Fruit fly (Drosophila melanogaster): Measurements from ENCODE around the gene CG12278.

CG12278 gene

DNA sequence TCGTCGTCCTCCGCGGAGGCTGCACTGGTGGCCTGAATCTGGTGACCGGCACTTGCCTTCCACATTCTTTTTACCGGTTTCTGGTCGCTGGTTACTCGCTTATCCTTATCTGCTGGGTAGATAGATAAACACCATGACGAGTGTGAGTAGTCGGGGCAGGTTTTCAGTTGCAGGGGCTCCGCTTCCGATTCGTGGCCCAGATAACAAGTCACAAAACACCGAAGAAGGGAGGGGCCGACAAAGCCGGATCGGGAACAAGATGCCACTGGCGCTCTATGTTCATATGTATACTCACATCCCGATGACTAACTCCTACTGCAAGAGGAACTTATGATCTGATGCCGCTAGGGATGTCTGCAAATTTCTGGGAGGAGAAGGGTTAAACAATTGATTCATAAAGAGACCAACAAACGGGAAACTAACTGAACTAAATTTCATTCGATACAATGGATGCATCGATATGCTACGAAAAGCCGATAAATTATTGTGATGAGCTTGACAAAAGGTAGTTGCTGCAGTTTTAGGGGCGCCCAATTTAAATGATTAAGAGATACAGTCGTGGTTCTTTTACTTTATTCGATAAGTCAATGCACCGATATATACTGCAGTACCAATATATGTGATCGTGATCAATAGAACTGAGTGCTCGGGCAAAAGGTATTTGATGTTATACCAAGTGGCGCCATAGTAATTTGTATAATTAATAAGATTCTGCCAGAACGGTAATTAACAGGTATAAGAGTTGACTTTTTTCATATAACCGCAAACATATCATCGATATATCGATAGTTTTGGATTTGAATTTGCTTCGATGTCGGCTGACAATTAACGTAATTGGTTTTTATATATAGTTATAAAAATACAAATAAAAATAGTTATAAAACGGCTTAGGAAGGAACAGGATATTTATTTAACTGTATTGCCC is 20.4 kb downstream of the CG12278 start, which contains the start of gene Cortactin (continued):
- TF ChIP-seq CG9932 (GFP tag; IDR thresholded peaks at IDR 0.05) = no peak; the same call in 1 of the 2 replicates
- TF ChIP-seq row (GFP tag; IDR thresholded peaks at IDR 0.05) = peak; percentile 58
- no peak for TF ChIP-seq CG11695 (GFP tag; IDR thresholded peaks at IDR 0.05)
- no peak for TF ChIP-seq CG8944 (GFP tag; optimal IDR thresholded peaks at IDR 0.05)
- no peak for TF ChIP-seq usp (GFP tag; optimal IDR thresholded peaks at IDR 0.05)
- no peak for TF ChIP-seq gem (tag; optimal IDR thresholded peaks at IDR 0.05)
- TF ChIP-seq mld (GFP tag; IDR thresholded peaks at IDR 0.05; ENCODE audit: partially characterized antibody) = peak; percentile 70
- TF ChIP-seq nmo (GFP tag; optimal IDR thresholded peaks at IDR 0.05) = peak; percentile 42
- TF ChIP-seq BEAF-32 (GFP tag; optimal IDR thresholded peaks at IDR 0.05) = peak; percentile 90
- TF ChIP-seq Dek (tag; optimal IDR thresholded peaks at IDR 0.05) = peak; percentile 1
- no peak for TF ChIP-seq cato (GFP tag; optimal IDR thresholded peaks at IDR 0.05; ENCODE audit: borderline replicate concordance)
- peak; percentile 92 for TF ChIP-seq CG16813 (GFP tag; IDR thresholded peaks at IDR 0.05; ENCODE audit: partially characterized antibody)
- TF ChIP-seq Eip74EF (GFP tag; optimal IDR thresholded peaks at IDR 0.05) = peak in 1 of 2 experiments; percentile 9
- TF ChIP-seq Dip3 (GFP tag; optimal IDR thresholded peaks at IDR 0.05) = no peak
- TF ChIP-seq Dbx (GFP tag; IDR thresholded peaks at IDR 0.05) = 0 out of 3 replicates have a peak, but pooled peaks have one; percentile 48
- 0 out of 3 replicates have a peak, but pooled peaks have one; percentile 41 for TF ChIP-seq otp (GFP tag; IDR thresholded peaks at IDR 0.05)
- no peak for TF ChIP-seq CG11723 (GFP tag; optimal IDR thresholded peaks at IDR 0.05)
- TF ChIP-seq sqz (GFP tag; optimal IDR thresholded peaks at IDR 0.05) = no peak
- TF ChIP-seq CG18011 (GFP tag; optimal IDR thresholded peaks at IDR 0.05) = peak; percentile 98
- TF ChIP-seq CG15514 (GFP tag; optimal IDR thresholded peaks at IDR 0.05) = peak; percentile 62
- no peak for TF ChIP-seq CG4707 (GFP tag; optimal IDR thresholded peaks at IDR 0.05)
- peak; percentile 45 for TF ChIP-seq CG12769 (tag; optimal IDR thresholded peaks at IDR 0.05)
- peak; percentile 40; the same call in 1 of the 2 replicates for TF ChIP-seq NFAT (GFP tag; IDR thresholded peaks at IDR 0.05)
- TF ChIP-seq CG10267 (tag; optimal IDR thresholded peaks at IDR 0.05) = peak; percentile 33
- no peak for TF ChIP-seq pros (GFP tag; optimal IDR thresholded peaks at IDR 0.05)
- TF ChIP-seq lmd (GFP tag; IDR thresholded peaks at IDR 0.05) = no peak
- peak; percentile 48 for TF ChIP-seq kay (GFP tag; optimal IDR thresholded peaks at IDR 0.05)
- TF ChIP-seq CG3995 (GFP tag; optimal IDR thresholded peaks at IDR 0.05) = peak; percentile 90
- peak; percentile 87 for TF ChIP-seq Kr (GFP tag; optimal IDR thresholded peaks at IDR 0.05)
- TF ChIP-seq pum (GFP tag; optimal IDR thresholded peaks at IDR 0.05) = no peak
- TF ChIP-seq CG18619 (GFP tag; optimal IDR thresholded peaks at IDR 0.05) = no peak
- peak; percentile 95 for TF ChIP-seq amos (GFP tag; IDR thresholded peaks at IDR 0.05; ENCODE audit: partially characterized antibody)
- TF ChIP-seq CG4617 (GFP tag; optimal IDR thresholded peaks at IDR 0.05; ENCODE audit: borderline replicate concordance) = peak; percentile 61
- peak; percentile 51 for TF ChIP-seq CG13894 (tag; optimal IDR thresholded peaks at IDR 0.05)
- TF ChIP-seq hb (GFP tag; IDR thresholded peaks at IDR 0.05; ENCODE audit: partially characterized antibody) = peak; percentile 89
- peak; percentile 93 for TF ChIP-seq Doc3 (GFP tag; IDR thresholded peaks at IDR 0.05; ENCODE audit: partially characterized antibody)
- peak; percentile 11 for TF ChIP-seq zfh2 (GFP tag; optimal IDR thresholded peaks at IDR 0.05)
- peak; percentile 95 for TF ChIP-seq CG42726 (GFP tag; IDR thresholded peaks at IDR 0.05; ENCODE audit: partially characterized antibody)
- TF ChIP-seq h (optimal IDR thresholded peaks at IDR 0.05) = no peak
- TF ChIP-seq CG14710 (tag; optimal IDR thresholded peaks at IDR 0.05) = peak; percentile 11
- TF ChIP-seq CG8359 (GFP tag; optimal IDR thresholded peaks at IDR 0.05; ENCODE audit: borderline replicate concordance) = no peak
- peak; percentile 88 for TF ChIP-seq stwl (tag; optimal IDR thresholded peaks at IDR 0.05)
- peak; percentile 57 for TF ChIP-seq HmgZ (tag; optimal IDR thresholded peaks at IDR 0.05)
- no peak for TF ChIP-seq ac (GFP tag; optimal IDR thresholded peaks at IDR 0.05)
- TF ChIP-seq Dip2 (GFP tag; IDR thresholded peaks at IDR 0.05) = no peak
- TF ChIP-seq ato (GFP tag; IDR thresholded peaks at IDR 0.05; ENCODE audit: partially characterized antibody) = peak; percentile 90
- TF ChIP-seq stc (GFP tag; IDR thresholded peaks at IDR 0.05) = no peak
